Fruit fly (Drosophila melanogaster) whole organism, embryonic: Measurements from ENCODE around the gene CG13829.
A peak's percentile ranks its signal among the peaks of the same experiment; 100 is the strongest.

Experiments
- Blimp-1 ChIP-seq: fragments of 200-800 bp; sonication (Bioruptor generic); optimal IDR thresholded peaks from 3 replicates; lab custom pipeline; 2018; ENCODE audit warnings: missing biosample characterization, missing genetic modification characterization, mild to moderate bottlenecking, moderate library complexity, missing genetic modification reagents
- CG10543 ChIP-seq: fragments of 200-800 bp; sonication (Bioruptor generic); optimal IDR thresholded peaks from 3 replicates; lab custom pipeline; 2017; ENCODE audit warnings: missing biosample characterization, mild to moderate bottlenecking, missing genetic modification characterization, moderate library complexity
- CG11085 ChIP-seq: fragments of 200-800 bp; sonication (Bioruptor generic); IDR thresholded peaks from 2 replicates; pipeline ENCODE4 v1.3.6; 2022; ENCODE audit warnings: missing biosample characterization, missing genetic modification characterization
- CG12104 ChIP-seq: fragments of 200-800 bp; sonication (Bioruptor generic); optimal IDR thresholded peaks from 3 replicates; lab custom pipeline; 2016; ENCODE audit warnings: missing biosample characterization, missing genetic modification characterization
- CG12942 ChIP-seq: fragments of 200-800 bp; sonication (Bioruptor generic); optimal IDR thresholded peaks from 3 replicates; lab custom pipeline; 2016; ENCODE audit warnings: missing biosample characterization, missing genetic modification characterization
- CG15601 ChIP-seq: fragments of 200-800 bp; sonication (Bioruptor generic); optimal IDR thresholded peaks from 3 replicates; lab custom pipeline; 2019; ENCODE audit warnings: missing biosample characterization, mild to moderate bottlenecking, missing genetic modification characterization, moderate library complexity
- CG15696 ChIP-seq: fragments of 200-800 bp; sonication (Bioruptor generic); optimal IDR thresholded peaks from 2 replicates; lab custom pipeline; 2019; ENCODE audit warnings: missing biosample characterization, mild to moderate bottlenecking, missing genetic modification characterization, moderate library complexity
- CG17361 ChIP-seq: fragments of 200-800 bp; sonication (Bioruptor generic); IDR thresholded peaks from 3 replicates; pipeline ENCODE4 v1.3.6; 2022; ENCODE audit warnings: missing biosample characterization, missing genetic modification characterization
- CG17612 ChIP-seq: fragments of 200-800 bp; sonication (Bioruptor generic); IDR thresholded peaks from 2 replicates; pipeline ENCODE4 v1.3.6; 2022; ENCODE audit warnings: missing biosample characterization, missing genetic modification characterization
- CG18262 ChIP-seq: fragments of 200-800 bp; optimal IDR thresholded peaks from 3 replicates; lab custom pipeline; 2019; ENCODE audit warnings: missing biosample characterization, mild to moderate bottlenecking, missing genetic modification characterization, moderate library complexity
- CG2116 ChIP-seq: fragments of 200-800 bp; sonication (Bioruptor generic); optimal IDR thresholded peaks from 3 replicates; lab custom pipeline; 2018; ENCODE audit warnings: missing biosample characterization, mild to moderate bottlenecking, missing genetic modification characterization
- CG2129 ChIP-seq: fragments of 200-800 bp; sonication (Bioruptor generic); IDR thresholded peaks from 2 replicates; pipeline ENCODE4 v1.3.6; 2022; ENCODE audit warnings: missing biosample characterization, missing genetic modification characterization; ENCODE audit not compliant: partially characterized antibody
- CG33213 ChIP-seq: fragments of 200-800 bp; sonication (Bioruptor generic); optimal IDR thresholded peaks from 3 replicates; lab custom pipeline; 2016; ENCODE audit warnings: missing biosample characterization, missing genetic modification characterization
- CG3847 ChIP-seq: fragments of 200-800 bp; sonication (Bioruptor generic); IDR thresholded peaks from 2 replicates; pipeline ENCODE4 v1.3.6; 2022; ENCODE audit warnings: missing biosample characterization, missing genetic modification characterization
- CG5245 ChIP-seq: fragments of 200-800 bp; sonication (Bioruptor generic); optimal IDR thresholded peaks from 3 replicates; lab custom pipeline; 2016; ENCODE audit warnings: missing biosample characterization, missing genetic modification characterization
- CG6854 ChIP-seq: fragments of 200-800 bp; sonication (Bioruptor generic); optimal IDR thresholded peaks from 3 replicates; lab custom pipeline; 2017; ENCODE audit warnings: missing biosample characterization, mild to moderate bottlenecking, missing genetic modification characterization
- CG8359 ChIP-seq: fragments of 200-800 bp; sonication (Bioruptor generic); optimal IDR thresholded peaks from 2 replicates; lab custom pipeline; 2017; ENCODE audit warnings: missing biosample characterization, mild to moderate bottlenecking, missing genetic modification characterization, borderline replicate concordance
- CG9437 ChIP-seq: fragments of 200-800 bp; sonication (Bioruptor generic); optimal IDR thresholded peaks from 2 replicates; lab custom pipeline; 2018; ENCODE audit warnings: missing biosample characterization, mild to moderate bottlenecking, missing genetic modification characterization
- CG9876 ChIP-seq: fragments of 200-800 bp; sonication (Bioruptor generic); optimal IDR thresholded peaks from 2 replicates; lab custom pipeline; 2016; ENCODE audit warnings: missing biosample characterization, missing genetic modification characterization
- CkIIα-i1 ChIP-seq: fragments of 200-800 bp; sonication (Bioruptor generic); IDR thresholded peaks from 2 replicates; pipeline ENCODE4 v1.3.6; 2022; ENCODE audit warnings: missing biosample characterization, missing genetic modification characterization
- Dp ChIP-seq: fragments of 200-800 bp; sonication (Bioruptor generic); optimal IDR thresholded peaks from 2 replicates; lab custom pipeline; 2018; ENCODE audit warnings: missing biosample characterization, mild to moderate bottlenecking, missing genetic modification characterization, moderate library complexity
- Elba2 ChIP-seq: fragments of 200-800 bp; sonication (Bioruptor generic); optimal IDR thresholded peaks from 3 replicates; lab custom pipeline; 2016; ENCODE audit warnings: missing biosample characterization, missing genetic modification characterization
- Hr39 ChIP-seq: fragments of >200 bp; optimal IDR thresholded peaks from 2 replicates; lab custom pipeline; 2017
- Hsf ChIP-seq: fragments of 200-800 bp; sonication (Bioruptor generic); optimal IDR thresholded peaks from 3 replicates; lab custom pipeline; 2016; ENCODE audit warnings: missing biosample characterization, missing genetic modification characterization
- Lim3 ChIP-seq: fragments of 200-800 bp; sonication (Bioruptor generic); IDR thresholded peaks from 2 replicates; pipeline ENCODE4 v1.3.6; 2022; ENCODE audit warnings: missing biosample characterization, missing genetic modification characterization
- Tbp ChIP-seq: fragments of >200 bp; optimal IDR thresholded peaks from 2 replicates; lab custom pipeline; 2018; ENCODE audit warnings: missing biosample characterization, missing genetic modification characterization
- abd-A ChIP-seq: fragments of 200-800 bp; sonication (Bioruptor generic); optimal IDR thresholded peaks from 3 replicates; lab custom pipeline; 2019; ENCODE audit warnings: missing biosample characterization, mild to moderate bottlenecking, missing genetic modification characterization, moderate library complexity
- amos ChIP-seq: fragments of 200-800 bp; sonication (Bioruptor generic); IDR thresholded peaks from 2 replicates; pipeline ENCODE4 v1.3.6; 2022; ENCODE audit warnings: missing biosample characterization, missing genetic modification characterization; ENCODE audit not compliant: partially characterized antibody
- cad ChIP-seq: fragments of >200 bp; optimal IDR thresholded peaks from 2 replicates; lab custom pipeline; 2017; ENCODE audit warnings: missing biosample characterization, missing genetic modification characterization
- chm ChIP-seq: fragments of 200-800 bp; sonication (Bioruptor generic); IDR thresholded peaks from 2 replicates; pipeline ENCODE4 v1.3.6; 2022; ENCODE audit warnings: missing biosample characterization, missing genetic modification characterization
- chn ChIP-seq: fragments of 200-800 bp; sonication (Bioruptor generic); optimal IDR thresholded peaks from 2 replicates; lab custom pipeline; 2016; ENCODE audit warnings: missing biosample characterization, missing genetic modification characterization
- dati ChIP-seq: fragments of 200-800 bp; sonication (Bioruptor generic); IDR thresholded peaks from 2 replicates; pipeline ENCODE4 v1.3.6; 2022; ENCODE audit warnings: missing biosample characterization, missing genetic modification characterization
- eve ChIP-seq, 2 experiments: fragments of >200 bp; optimal IDR thresholded peaks; 2 replicates each; lab custom pipeline; 2017; ENCODE audit warnings: missing biosample characterization in 2 of 2, missing genetic modification characterization in 2 of 2
- grn ChIP-seq: fragments of 200-800 bp; sonication (Bioruptor generic); optimal IDR thresholded peaks from 3 replicates; lab custom pipeline; 2017; ENCODE audit warnings: missing biosample characterization, missing genetic modification characterization
- gro ChIP-seq: fragments of 200-800 bp; sonication (Bioruptor generic); optimal IDR thresholded peaks from 2 replicates; lab custom pipeline; 2016; ENCODE audit warnings: missing biosample characterization, missing genetic modification characterization
- h ChIP-seq: fragments of >200 bp; optimal IDR thresholded peaks from 2 replicates; lab custom pipeline; 2017
- hkb ChIP-seq, 2 experiments: fragments of 200-800 bp in 1 of 2; fragments of >200 bp in 1 of 2; sonication (Bioruptor generic) in 1 of 2; IDR thresholded peaks in 1 of 2; optimal IDR thresholded peaks in 1 of 2; 2 replicates each; pipeline versions ENCODE4 v1.3.6 to Lab custom; 2017 to 2022; ENCODE audit warnings: missing biosample characterization in 1 of 2, missing genetic modification characterization in 1 of 2
- jigr1 ChIP-seq: fragments of 200-800 bp; sonication (Bioruptor generic); IDR thresholded peaks from 3 replicates; pipeline ENCODE4 v1.3.6; 2022; ENCODE audit warnings: missing biosample characterization, missing genetic modification characterization
- mirr ChIP-seq: fragments of 200-800 bp; sonication (Bioruptor generic); optimal IDR thresholded peaks from 3 replicates; lab custom pipeline; 2018; ENCODE audit warnings: missing biosample characterization, mild to moderate bottlenecking, missing genetic modification characterization
- pita ChIP-seq: fragments of 200-800 bp; sonication (Bioruptor generic); optimal IDR thresholded peaks from 2 replicates; lab custom pipeline; 2017; ENCODE audit warnings: missing biosample characterization, mild to moderate bottlenecking, missing genetic modification characterization
- prd ChIP-seq, 3 experiments: fragments of >200 bp in 2 of 3; fragments of 200-800 bp in 1 of 3; sonication (Bioruptor generic) in 1 of 3; optimal IDR thresholded peaks in 2 of 3; IDR thresholded peaks in 1 of 3; 2 replicates in 2 of 3; 3 replicates in 1 of 3; pipeline versions ENCODE4 v1.3.6 to Lab custom; 2017 to 2022; ENCODE audit warnings: missing biosample characterization in 1 of 3, missing genetic modification characterization in 1 of 3
- psq ChIP-seq: fragments of 200-800 bp; sonication (Bioruptor generic); optimal IDR thresholded peaks from 2 replicates; lab custom pipeline; 2017; ENCODE audit warnings: missing biosample characterization, missing genetic modification characterization
- repo ChIP-seq: fragments of 200-800 bp; sonication (Bioruptor generic); optimal IDR thresholded peaks from 2 replicates; lab custom pipeline; 2016; ENCODE audit warnings: missing biosample characterization, missing genetic modification characterization
- ro ChIP-seq: fragments of 200-800 bp; sonication (Bioruptor generic); IDR thresholded peaks from 2 replicates; pipeline ENCODE4 v1.3.6; 2022; ENCODE audit warnings: missing biosample characterization, missing genetic modification characterization
- shn ChIP-seq: fragments of 200-800 bp; sonication (Bioruptor generic); optimal IDR thresholded peaks from 3 replicates; lab custom pipeline; 2016; ENCODE audit warnings: missing biosample characterization, missing genetic modification characterization
- sug ChIP-seq: fragments of 200-800 bp; optimal IDR thresholded peaks from 2 replicates; lab custom pipeline; 2019; ENCODE audit warnings: missing biosample characterization, mild to moderate bottlenecking, missing genetic modification characterization, moderate library complexity
- tna ChIP-seq: fragments of 200-800 bp; sonication (Bioruptor generic); IDR thresholded peaks from 2 replicates; pipeline ENCODE4 v1.3.6; 2022; ENCODE audit warnings: missing biosample characterization, missing genetic modification characterization; ENCODE audit not compliant: partially characterized antibody
- toy ChIP-seq: fragments of 200-800 bp; sonication (Bioruptor generic); IDR thresholded peaks from 2 replicates; pipeline ENCODE4 v1.3.6; 2022; ENCODE audit warnings: missing biosample characterization, missing genetic modification characterization
- trem ChIP-seq: fragments of 200-800 bp; optimal IDR thresholded peaks from 3 replicates; lab custom pipeline; 2019; ENCODE audit warnings: missing biosample characterization, mild to moderate bottlenecking, missing genetic modification characterization, moderate library complexity
- twi ChIP-seq: fragments of 200-800 bp; optimal IDR thresholded peaks from 2 replicates; lab custom pipeline; 2019; ENCODE audit warnings: missing biosample characterization, mild to moderate bottlenecking, missing genetic modification characterization, moderate library complexity

CG13829 gene

DNA sequence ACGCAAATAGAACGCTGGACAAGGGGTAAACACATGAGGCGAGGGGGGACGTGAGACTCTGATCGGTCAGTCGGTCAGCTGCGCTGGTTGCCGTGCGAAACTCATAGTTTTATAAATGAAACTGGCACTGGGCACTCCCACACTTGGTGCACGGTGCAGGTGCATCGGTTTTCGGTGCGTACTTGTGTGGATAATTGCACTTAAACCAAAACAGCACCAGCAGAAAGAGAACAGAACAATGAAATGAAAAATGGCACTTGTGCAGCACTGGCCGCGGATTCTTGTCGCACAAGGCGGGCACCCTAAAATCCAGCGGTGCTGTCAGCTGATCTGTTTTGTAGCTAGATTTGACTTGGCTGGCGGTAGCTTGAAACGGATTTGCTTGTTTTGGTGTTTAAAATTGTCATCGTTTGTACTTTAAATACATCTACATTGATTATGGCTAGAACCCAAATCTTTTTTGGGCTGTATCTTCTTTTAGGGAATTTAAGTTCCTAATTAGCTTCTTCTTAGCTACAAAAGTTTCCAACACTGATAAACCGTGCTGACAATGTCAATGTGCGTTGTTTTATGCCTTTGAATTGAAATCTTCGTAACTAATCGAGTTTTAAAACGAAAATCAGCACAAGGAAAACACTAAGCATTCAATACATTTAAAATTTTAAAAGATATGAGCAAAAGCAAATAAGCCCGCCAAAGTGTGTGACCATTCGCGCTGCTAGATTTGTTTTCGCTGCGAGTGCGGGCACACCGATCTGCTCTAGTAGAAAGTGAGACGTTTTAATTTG lies 43.3 kb downstream of the CG13829 start, which contains the start of the genes Rassf and CenB1A (continued):
- TF ChIP-seq CG18262 (tag; lab: Kevin White, UChicago) (peak; percentile 29), CG33213 (GFP tag; lab: Kevin White, UChicago) (peak; percentile 36), Hsf (peak; percentile 55), CG3847 (peak; percentile 77), Blimp-1 (no peak), CG6854 (GFP tag; lab: Kevin White, UChicago) (peak; percentile 19), CkIIα-i1 (GFP tag; lab: Robert Waterston, UW) (no peak), h (lab: Kevin White, UChicago) (no peak), CG8359 (GFP tag; lab: Kevin White, UChicago) (no peak), shn (peak; percentile 60), prd (optimal IDR thresholded peaks at IDR 0.05; lab: Kevin White, UChicago) (no peak), prd (GFP tag; IDR thresholded peaks at IDR 0.05; lab: Robert Waterston, UW) (peak; percentile 53; the same call in 2 of the 3 replicates), grn (GFP tag; lab: Kevin White, UChicago) (no peak), Dp (peak; percentile 82), CG12104 (peak; percentile 38), CG15601 (tag; lab: Kevin White, UChicago) (no peak), CG9876 (GFP tag; lab: Kevin White, UChicago) (peak; percentile 14), Elba2 (GFP tag; lab: Kevin White, UChicago) (no peak), mirr (GFP tag; lab: Kevin White, UChicago) (no peak), repo (GFP tag; lab: Kevin White, UChicago) (peak; percentile 15), Lim3 (GFP tag; lab: Robert Waterston, UW) (no peak), dati (GFP tag; lab: Robert Waterston, UW) (no peak), chm (GFP tag; lab: Robert Waterston, UW) (no peak), eve (GFP tag; optimal IDR thresholded peaks at IDR 0.05; lab: Kevin White, UChicago) (no peak), CG2129 (GFP tag; lab: Robert Waterston, UW) (no peak), CG12942 (GFP tag; lab: Kevin White, UChicago) (no peak), CG5245 (GFP tag; lab: Kevin White, UChicago) (no peak), CG9437 (peak; percentile 22), trem (tag; lab: Kevin White, UChicago) (peak; percentile 21), toy (GFP tag; lab: Robert Waterston, UW) (no peak), pita (GFP tag; lab: Kevin White, UChicago) (no peak), CG15696 (tag; lab: Kevin White, UChicago) (peak; percentile 32), Tbp (GFP tag; lab: Kevin White, UChicago) (peak; percentile 35), ro (no peak), twi (tag; lab: Kevin White, UChicago) (no peak), gro (GFP tag; lab: Kevin White, UChicago) (no peak), chn (GFP tag; lab: Kevin White, UChicago) (peak; percentile 50), sug (tag; lab: Kevin White, UChicago) (peak; percentile 32), tna (GFP tag; lab: Robert Waterston, UW) (no peak), psq (GFP tag; lab: Kevin White, UChicago) (peak; percentile 25), abd-A (no peak), hkb (optimal IDR thresholded peaks at IDR 0.05; lab: Kevin White, UChicago) (peak; percentile 73), hkb (GFP tag; IDR thresholded peaks at IDR 0.05; lab: Robert Waterston, UW) (no peak; the same call in 1 of the 2 replicates), CG11085 (no peak), CG17612 (GFP tag; lab: Robert Waterston, UW) (no peak), CG17361 (GFP tag; lab: Robert Waterston, UW) (peak; percentile 69), cad (GFP tag; lab: Kevin White, UChicago) (no peak), Hr39 (lab: Kevin White, UChicago) (no peak), jigr1 (GFP tag; lab: Robert Waterston, UW) (no peak), amos (peak; percentile 27; the same call in 1 of the 2 replicates), CG2116 (GFP tag; lab: Kevin White, UChicago) (peak; percentile 55), CG10543 (GFP tag; lab: Kevin White, UChicago) (peak; percentile 18)
